Worm (Caenorhabditis elegans) whole organism, early embryonic: ENCODE data around the gene gsr-1.
A peak's percentile ranks its signal among the peaks of the same experiment; 100 is the strongest.

Source experiments
- B0310.2 ChIP-seq: sonication (generic microtip); optimal IDR thresholded peaks from 2 replicates; lab custom pipeline; 2016; ENCODE audit warnings: mild to moderate bottlenecking, missing genetic modification characterization, missing compliant biosample characterization
- F13C5.2 ChIP-seq: sonication (generic microtip); optimal IDR thresholded peaks from 2 replicates; lab custom pipeline; 2017; ENCODE audit warnings: mild to moderate bottlenecking, missing genetic modification characterization, inconsistent platforms, missing compliant biosample characterization
- aly-1 ChIP-seq: sonication (generic microtip); optimal IDR thresholded peaks from 2 replicates; lab custom pipeline; 2016; ENCODE audit warnings: missing genetic modification characterization, missing compliant biosample characterization
- ama-1 ChIP-seq: fragments of 150-350 bp; optimal IDR thresholded peaks from 2 replicates; lab custom pipeline; 2014
- ceh-13 ChIP-seq: fragments of 200-800 bp; sonication (Bioruptor generic); optimal IDR thresholded peaks from 2 replicates; lab custom pipeline; 2018; ENCODE audit warnings: mild to moderate bottlenecking, missing genetic modification characterization, missing compliant biosample characterization
- ceh-36 ChIP-seq: sonication (generic microtip); optimal IDR thresholded peaks from 2 replicates; lab custom pipeline; 2016; ENCODE audit warnings: missing genetic modification characterization, inconsistent platforms, missing compliant biosample characterization
- ets-7 ChIP-seq: sonication (generic microtip); optimal IDR thresholded peaks from 2 replicates; lab custom pipeline; 2016; ENCODE audit warnings: missing genotype, missing genetic modification characterization, missing compliant biosample characterization
- flt-1 ChIP-seq: fragments of 200-800 bp; sonication (Bioruptor generic); IDR thresholded peaks from 2 replicates; pipeline ENCODE4 v1.3.6; 2022; ENCODE audit warnings: missing genetic modification characterization, missing compliant biosample characterization
- hmbx-1 ChIP-seq: sonication (generic microtip); optimal IDR thresholded peaks from 2 replicates; lab custom pipeline; 2016; ENCODE audit warnings: mild to moderate bottlenecking, missing genetic modification characterization, missing compliant biosample characterization
- hmg-4 ChIP-seq: fragments of 200-800 bp; sonication (Bioruptor generic); optimal IDR thresholded peaks from 2 replicates; lab custom pipeline; 2018; ENCODE audit warnings: mild to moderate bottlenecking, missing genetic modification characterization, missing compliant biosample characterization
- hnd-1 ChIP-seq: sonication (generic microtip); optimal IDR thresholded peaks from 2 replicates; lab custom pipeline; 2016; ENCODE audit warnings: missing genetic modification characterization, missing compliant biosample characterization
- pes-1 ChIP-seq: fragments of 200-800 bp; sonication (Bioruptor generic); IDR thresholded peaks from 2 replicates; pipeline ENCODE4 v1.3.6; 2022; ENCODE audit warnings: missing genetic modification reagents, missing genetic modification characterization, missing compliant biosample characterization
- scrt-1 ChIP-seq: fragments of 200-800 bp; sonication (Bioruptor generic); IDR thresholded peaks from 2 replicates; pipeline ENCODE4 v1.3.6; 2022; ENCODE audit warnings: missing genetic modification characterization, missing compliant biosample characterization
- sea-1 ChIP-seq: fragments of 200-800 bp; sonication (Bioruptor generic); conservative IDR thresholded peaks from 2 replicates; pipeline ENCODE4 v1.3.6; 2022; ENCODE audit warnings: missing genetic modification characterization, missing compliant biosample characterization
- tbx-11 ChIP-seq: fragments of 200-800 bp; sonication (Bioruptor generic); IDR thresholded peaks from 2 replicates; pipeline ENCODE4 v1.3.6; 2022; ENCODE audit warnings: missing genetic modification characterization, missing compliant biosample characterization
- tbx-37 ChIP-seq: fragments of 200-800 bp; sonication (Bioruptor generic); conservative IDR thresholded peaks from 2 replicates; pipeline ENCODE4 v1.3.6; 2022; ENCODE audit warnings: missing genetic modification reagents, missing genetic modification characterization, missing compliant biosample characterization
- tra-4 ChIP-seq: sonication (generic microtip); optimal IDR thresholded peaks from 2 replicates; lab custom pipeline; 2017; ENCODE audit warnings: missing genetic modification characterization, missing compliant biosample characterization

gsr-1 gene

DNA sequence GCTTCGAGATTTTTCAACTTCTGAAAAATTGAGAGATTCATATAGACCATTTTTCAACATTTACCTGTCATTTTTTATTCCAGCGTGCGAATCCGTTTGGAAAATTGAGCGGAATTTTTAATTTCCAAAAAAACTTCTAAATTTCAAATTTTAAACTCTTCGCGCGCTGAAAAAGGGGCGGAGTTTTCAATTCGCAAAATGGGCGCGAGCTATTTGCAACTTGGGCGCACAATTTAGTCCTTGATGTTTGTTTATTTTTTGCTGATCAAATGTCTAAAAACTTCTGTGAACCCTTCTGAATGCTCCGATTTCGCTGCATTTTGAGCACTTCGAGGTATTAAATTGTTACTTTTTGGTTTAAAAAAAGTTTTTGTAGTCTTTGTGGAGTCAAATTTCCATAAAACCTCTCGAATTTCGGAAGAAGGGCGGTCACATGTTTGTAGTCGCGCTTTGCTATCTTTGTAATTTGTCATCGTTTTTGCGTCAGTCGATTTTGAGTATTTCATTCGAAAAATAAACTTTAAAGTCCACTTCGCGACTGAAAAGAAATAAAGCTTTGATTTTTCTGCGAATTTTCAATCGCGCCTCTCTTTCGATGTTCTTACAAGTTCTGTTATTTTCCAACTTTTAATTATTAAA is at the start of gene gsr-1, which contains the start of gene madf-8:
gsr-1 (plus strand) TSS at position 231 of the 639 bp plus-strand sequence.
madf-8 (minus strand) TSS at position 156 of the 639 bp plus-strand sequence.
- no peak for TF ChIP-seq scrt-1
- no peak for TF ChIP-seq B0310.2 (tag; lab: Kevin White, UChicago)
- TF ChIP-seq hnd-1 (tag; lab: Kevin White, UChicago) = no peak
- no peak for TF ChIP-seq tbx-11 (GFP tag; lab: Robert Waterston, UW)
- no peak for TF ChIP-seq F13C5.2 (tag; lab: Kevin White, UChicago)
- TF ChIP-seq aly-1 (tag; lab: Kevin White, UChicago) = no peak
- no peak for TF ChIP-seq ets-7 (tag; lab: Kevin White, UChicago)
- no peak for TF ChIP-seq pes-1 (GFP tag; lab: Robert Waterston, UW)
- TF ChIP-seq ama-1 (lab: Kevin White, UChicago) = no peak
- TF ChIP-seq sea-1 (GFP tag; lab: Robert Waterston, UW) = no peak
- no peak for TF ChIP-seq flt-1 (GFP tag; lab: Robert Waterston, UW)
- TF ChIP-seq ceh-13 = no peak
- no peak for TF ChIP-seq hmbx-1 (tag; lab: Kevin White, UChicago)

DNA sequence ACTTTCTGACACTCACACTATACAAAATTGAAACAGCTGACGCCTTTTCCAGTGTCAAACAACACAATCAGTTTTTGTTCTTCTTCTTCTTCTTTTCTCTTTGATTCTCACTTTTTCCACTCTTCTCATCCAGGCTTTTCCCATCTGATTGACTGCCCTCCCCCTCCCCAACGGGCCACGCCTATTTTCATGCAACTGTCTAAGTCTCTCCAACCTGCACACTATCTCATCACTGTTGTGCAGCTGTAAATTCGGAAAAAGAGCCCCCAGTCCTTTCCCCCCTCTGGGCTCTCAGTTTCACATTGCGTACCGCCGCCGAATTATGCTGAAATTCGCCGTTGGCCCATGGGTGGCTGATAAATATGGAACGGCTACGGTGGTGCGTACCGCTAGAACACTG is 49.4 kb upstream of the gsr-1 start:
- TF ChIP-seq B0310.2 (tag; lab: Kevin White, UChicago) (no peak), hmbx-1 (tag; lab: Kevin White, UChicago) (no peak), hnd-1 (tag; lab: Kevin White, UChicago) (no peak), ceh-36 (tag; lab: Kevin White, UChicago) (no peak), flt-1 (GFP tag; lab: Robert Waterston, UW) (no peak), sea-1 (GFP tag; lab: Robert Waterston, UW) (no peak), tra-4 (tag; lab: Kevin White, UChicago) (no peak), ama-1 (lab: Kevin White, UChicago) (no peak), F13C5.2 (tag; lab: Kevin White, UChicago) (no peak), scrt-1 (no peak), aly-1 (tag; lab: Kevin White, UChicago) (no peak), tbx-11 (GFP tag; lab: Robert Waterston, UW) (no peak), tbx-37 (GFP tag; lab: Robert Waterston, UW) (no peak), hmg-4 (GFP tag; lab: Kevin White, UChicago) (no peak), ets-7 (tag; lab: Kevin White, UChicago) (no peak), ceh-13 (no peak), pes-1 (GFP tag; lab: Robert Waterston, UW) (no peak)

DNA sequence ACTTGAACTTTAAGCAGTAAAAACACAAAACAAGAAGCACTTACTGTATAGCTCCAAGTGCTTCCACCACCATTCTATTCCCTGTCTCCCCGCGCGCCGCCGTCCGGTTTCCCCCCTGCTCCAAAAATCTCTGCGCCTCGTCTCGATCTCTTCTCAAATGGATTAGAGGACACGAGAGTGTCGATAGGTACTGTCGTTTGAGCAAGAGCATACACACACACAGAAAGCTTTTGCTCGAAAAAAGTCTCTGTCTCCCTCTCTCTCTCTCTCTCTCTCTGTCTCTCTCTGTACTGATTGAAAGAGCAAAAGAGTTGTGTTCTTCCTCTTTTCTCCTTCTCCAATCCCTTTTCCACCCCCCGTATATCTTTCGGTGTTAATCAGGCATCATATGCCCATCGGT is 45.0 kb upstream of the gsr-1 start:
- no peak for TF ChIP-seq tra-4 (tag; lab: Kevin White, UChicago)

DNA sequence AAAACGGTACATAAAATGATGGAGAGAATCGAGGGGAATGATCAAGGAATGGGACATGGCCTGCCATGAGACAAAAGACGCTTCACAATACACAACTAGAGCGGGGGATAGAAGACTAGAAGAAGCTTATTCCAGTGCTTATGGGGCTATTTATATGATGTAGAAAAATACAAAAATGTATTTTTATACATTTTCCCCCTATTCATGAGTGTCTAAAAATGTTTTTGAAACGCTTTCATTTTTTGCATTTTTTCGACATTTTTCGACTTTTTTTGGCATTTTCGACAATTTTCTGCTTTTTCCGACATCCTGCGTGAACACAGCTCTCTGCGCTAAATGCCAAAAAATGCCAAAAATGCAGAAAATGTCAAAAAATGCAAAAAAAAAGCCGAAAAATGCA is 38.3 kb upstream of the gsr-1 start:
- TF ChIP-seq scrt-1 (no peak), ets-7 (tag; lab: Kevin White, UChicago) (no peak), tra-4 (tag; lab: Kevin White, UChicago) (no peak), ama-1 (lab: Kevin White, UChicago) (peak; percentile 69), ceh-13 (no peak), tbx-37 (GFP tag; lab: Robert Waterston, UW) (no peak), hmg-4 (GFP tag; lab: Kevin White, UChicago) (no peak), flt-1 (GFP tag; lab: Robert Waterston, UW) (no peak)

DNA sequence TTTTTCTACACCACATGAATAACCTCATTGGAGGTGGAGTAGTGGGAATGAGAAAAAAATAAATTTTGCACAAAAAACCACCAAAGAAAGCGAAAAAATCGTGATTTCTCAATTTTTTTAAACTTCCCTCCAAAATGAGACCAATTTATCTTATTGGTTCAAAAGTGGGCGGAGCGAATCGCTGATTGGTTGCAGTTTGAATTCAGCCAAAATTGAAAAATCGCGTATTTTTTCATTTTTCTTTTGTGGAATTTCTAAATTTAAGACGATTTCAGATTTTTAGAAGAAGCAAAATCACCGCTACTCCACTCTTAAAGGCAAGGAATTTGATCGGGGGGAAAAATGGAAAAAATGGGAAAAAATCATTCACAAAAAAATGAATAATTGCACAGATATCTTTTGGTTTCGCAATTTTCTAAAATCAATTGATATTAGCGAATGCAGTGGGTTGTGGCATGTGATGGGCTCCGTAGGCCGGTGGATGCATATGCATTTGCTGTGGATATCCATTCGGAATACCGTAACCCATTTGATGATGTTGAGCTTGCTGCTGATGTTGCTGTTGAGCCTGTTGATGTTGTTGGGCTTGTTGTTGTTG is 37.7 kb upstream of the gsr-1 start:
- TF ChIP-seq ceh-36 (tag; lab: Kevin White, UChicago) (no peak), tbx-37 (GFP tag; lab: Robert Waterston, UW) (no peak), hmg-4 (GFP tag; lab: Kevin White, UChicago) (no peak), flt-1 (GFP tag; lab: Robert Waterston, UW) (no peak), aly-1 (tag; lab: Kevin White, UChicago) (no peak)

DNA sequence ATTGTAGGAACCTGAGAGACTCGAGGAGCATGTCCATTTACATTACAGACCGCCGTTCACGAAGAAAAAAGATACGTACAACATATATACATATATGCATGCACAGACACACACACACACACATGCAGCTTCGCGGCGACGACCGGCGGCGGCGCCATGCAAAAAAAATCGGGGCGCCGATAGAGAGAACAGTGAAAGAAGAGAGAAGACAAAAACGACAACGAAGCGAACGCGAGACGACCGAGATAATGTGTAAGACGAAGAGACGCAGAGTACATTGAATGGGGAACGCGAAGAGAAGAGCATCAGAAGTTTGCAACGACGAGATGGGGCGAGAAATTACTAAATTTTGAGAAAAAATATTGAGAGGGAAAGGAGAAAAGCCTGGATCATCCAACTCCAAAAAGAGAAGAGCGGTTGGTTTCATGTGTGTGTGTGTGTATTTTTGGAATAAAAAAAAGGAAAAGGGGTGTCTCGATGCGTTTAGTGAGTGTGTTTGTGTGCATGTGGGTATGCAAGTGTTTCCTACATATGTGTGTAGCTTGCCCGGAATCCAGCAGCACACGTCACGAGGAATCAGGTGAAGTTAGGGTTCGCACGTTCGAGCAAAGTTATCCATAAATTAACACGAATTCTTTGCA is 31.0 kb upstream of the gsr-1 start:
- TF ChIP-seq B0310.2 (tag; lab: Kevin White, UChicago) (no peak), flt-1 (GFP tag; lab: Robert Waterston, UW) (no peak), hnd-1 (tag; lab: Kevin White, UChicago) (no peak), ets-7 (tag; lab: Kevin White, UChicago) (no peak), aly-1 (tag; lab: Kevin White, UChicago) (no peak), scrt-1 (no peak), ama-1 (lab: Kevin White, UChicago) (no peak)

DNA sequence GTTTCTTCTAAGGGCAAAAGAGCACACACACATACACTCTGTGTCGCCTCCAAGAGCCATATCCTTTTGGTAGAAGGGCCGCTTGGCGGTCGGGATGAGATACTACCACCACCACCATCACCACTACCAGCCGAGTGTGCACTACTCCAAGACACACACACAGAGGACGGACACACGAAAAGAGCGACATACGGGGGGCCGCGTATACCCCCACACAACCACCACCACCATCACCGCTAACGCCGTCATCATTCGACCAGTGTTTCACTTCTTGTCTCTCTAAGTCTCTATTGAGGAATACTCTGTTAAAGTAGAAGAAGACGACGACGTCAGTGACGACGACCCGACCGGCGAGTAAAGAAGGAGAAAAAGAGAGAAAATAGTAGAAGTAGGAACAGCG is 30.1 kb upstream of the gsr-1 start:
- no peak for TF ChIP-seq hnd-1 (tag; lab: Kevin White, UChicago)
- TF ChIP-seq scrt-1 = 0 out of 2 replicates have a peak, but pooled peaks have one; percentile 52
- TF ChIP-seq ceh-13 = no peak
- TF ChIP-seq ets-7 (tag; lab: Kevin White, UChicago) = peak; percentile 7
- no peak for TF ChIP-seq tbx-37 (GFP tag; lab: Robert Waterston, UW)
- no peak for TF ChIP-seq hmbx-1 (tag; lab: Kevin White, UChicago)
- no peak for TF ChIP-seq F13C5.2 (tag; lab: Kevin White, UChicago)
- no peak for TF ChIP-seq ceh-36 (tag; lab: Kevin White, UChicago)
- no peak for TF ChIP-seq flt-1 (GFP tag; lab: Robert Waterston, UW)
- TF ChIP-seq B0310.2 (tag; lab: Kevin White, UChicago) = no peak
- TF ChIP-seq aly-1 (tag; lab: Kevin White, UChicago) = peak; percentile 59
- no peak for TF ChIP-seq tra-4 (tag; lab: Kevin White, UChicago)
- TF ChIP-seq pes-1 (GFP tag; lab: Robert Waterston, UW) = peak; percentile 58; the same call in 1 of the 2 replicates
- 0 out of 2 replicates have a peak, but pooled peaks have one; percentile 11 for TF ChIP-seq sea-1 (GFP tag; lab: Robert Waterston, UW)
- no peak for TF ChIP-seq ama-1 (lab: Kevin White, UChicago)
- TF ChIP-seq tbx-11 (GFP tag; lab: Robert Waterston, UW) = no peak
- peak; percentile 82 for TF ChIP-seq hmg-4 (GFP tag; lab: Kevin White, UChicago)
